Fruit fly (Drosophila melanogaster) whole organism, embryonic: Measurements from ENCODE around the gene Sld5.

ENCODE experiments used
- Antp ChIP-seq: fragments of 200-800 bp; sonication (Bioruptor generic); optimal IDR thresholded peaks from 3 replicates; lab custom pipeline; 2016; ENCODE audit warnings: missing biosample characterization, missing genetic modification characterization
- BEAF-32 ChIP-seq: fragments of 200-800 bp; sonication (Bioruptor generic); optimal IDR thresholded peaks from 3 replicates; lab custom pipeline; 2017; ENCODE audit warnings: missing biosample characterization, missing genetic modification characterization, mild to moderate bottlenecking, moderate library complexity, missing genetic modification reagents
- CG10959 ChIP-seq: fragments of 200-800 bp; sonication (Bioruptor generic); IDR thresholded peaks from 2 replicates; pipeline ENCODE4 v1.3.6; 2022; ENCODE audit warnings: missing biosample characterization, missing genetic modification characterization
- CG11696 ChIP-seq: fragments of 200-800 bp; sonication (Bioruptor generic); IDR thresholded peaks from 2 replicates; pipeline ENCODE4 v1.3.6; 2022; ENCODE audit warnings: missing biosample characterization, missing genetic modification characterization
- CG13287 ChIP-seq: fragments of 200-800 bp; sonication (Bioruptor generic); IDR thresholded peaks from 2 replicates; pipeline ENCODE4 v1.3.6; 2022; ENCODE audit warnings: missing biosample characterization, missing genetic modification characterization; ENCODE audit not compliant: partially characterized antibody
- CG16863 ChIP-seq: fragments of 200-800 bp; sonication (Bioruptor generic); optimal IDR thresholded peaks from 3 replicates; lab custom pipeline; 2016; ENCODE audit warnings: missing biosample characterization, missing genetic modification characterization
- CG18599 ChIP-seq: fragments of 200-800 bp; sonication (Bioruptor generic); optimal IDR thresholded peaks from 3 replicates; lab custom pipeline; 2017; ENCODE audit warnings: missing biosample characterization, missing genetic modification characterization, mild to moderate bottlenecking, moderate library complexity, missing genetic modification reagents
- CG18619 ChIP-seq: fragments of 200-800 bp; sonication (Bioruptor generic); optimal IDR thresholded peaks from 3 replicates; lab custom pipeline; 2017; ENCODE audit warnings: missing biosample characterization, mild to moderate bottlenecking, missing genetic modification characterization
- CG2120 ChIP-seq: fragments of 200-800 bp; sonication (Bioruptor generic); optimal IDR thresholded peaks from 3 replicates; lab custom pipeline; 2016; ENCODE audit warnings: missing biosample characterization, missing genetic modification characterization
- CG31365 ChIP-seq: fragments of 200-800 bp; sonication (Bioruptor generic); optimal IDR thresholded peaks from 2 replicates; lab custom pipeline; 2018; ENCODE audit warnings: missing biosample characterization, mild to moderate bottlenecking, missing genetic modification characterization
- CG3163 ChIP-seq: fragments of 200-800 bp; sonication (Bioruptor generic); optimal IDR thresholded peaks from 3 replicates; lab custom pipeline; 2016; ENCODE audit warnings: missing biosample characterization, missing genetic modification characterization
- CG4404 ChIP-seq: fragments of 200-800 bp; sonication (Bioruptor generic); IDR thresholded peaks from 2 replicates; pipeline ENCODE4 v1.3.6; 2022; ENCODE audit warnings: missing biosample characterization, missing genetic modification characterization
- CG4424 ChIP-seq: fragments of 200-800 bp; sonication (Bioruptor generic); optimal IDR thresholded peaks from 3 replicates; lab custom pipeline; 2016; ENCODE audit warnings: missing biosample characterization, missing genetic modification characterization
- CG6175 ChIP-seq: fragments of 200-800 bp; sonication (Bioruptor generic); IDR thresholded peaks from 3 replicates; pipeline ENCODE4 v1.3.6; 2022; ENCODE audit warnings: missing biosample characterization, missing genetic modification characterization
- Dbx ChIP-seq: fragments of 200-800 bp; sonication (Bioruptor generic); IDR thresholded peaks from 3 replicates; pipeline ENCODE4 v1.3.6; 2022; ENCODE audit warnings: missing biosample characterization, missing genetic modification characterization
- Doc2 ChIP-seq: fragments of 200-800 bp; sonication (Bioruptor generic); IDR thresholded peaks from 2 replicates; pipeline ENCODE4 v1.3.6; 2022; ENCODE audit warnings: missing biosample characterization, missing genetic modification characterization
- E2f1 ChIP-seq: fragments of 200-800 bp; sonication (Bioruptor generic); IDR thresholded peaks from 2 replicates; pipeline ENCODE4 v1.3.6; 2022; ENCODE audit warnings: missing biosample characterization, missing genetic modification characterization
- ERR ChIP-seq: fragments of 200-800 bp; sonication (Bioruptor generic); optimal IDR thresholded peaks from 2 replicates; lab custom pipeline; 2016; ENCODE audit warnings: missing biosample characterization, missing genetic modification characterization
- HLH3B ChIP-seq: fragments of 200-800 bp; sonication (Bioruptor generic); IDR thresholded peaks from 2 replicates; pipeline ENCODE4 v1.3.6; 2022; ENCODE audit warnings: missing biosample characterization, missing genetic modification characterization
- HLH4C ChIP-seq: fragments of 200-800 bp; sonication (Bioruptor generic); IDR thresholded peaks from 3 replicates; pipeline ENCODE4 v1.3.6; 2022; ENCODE audit warnings: missing biosample characterization, missing genetic modification characterization; ENCODE audit not compliant: partially characterized antibody
- Hey ChIP-seq: fragments of 200-800 bp; sonication (Bioruptor generic); optimal IDR thresholded peaks from 3 replicates; lab custom pipeline; 2018; ENCODE audit warnings: missing biosample characterization, mild to moderate bottlenecking, missing genetic modification characterization
- Hmr ChIP-seq: fragments of 200-800 bp; sonication (Bioruptor generic); optimal IDR thresholded peaks from 3 replicates; lab custom pipeline; 2017; ENCODE audit warnings: mild to moderate bottlenecking, missing biosample characterization, missing genetic modification reagents, missing genetic modification characterization
- Myb ChIP-seq: fragments of 200-800 bp; sonication (Bioruptor generic); optimal IDR thresholded peaks from 2 replicates; lab custom pipeline; 2016; ENCODE audit warnings: missing biosample characterization, missing genetic modification characterization
- Spps ChIP-seq: fragments of 200-800 bp; sonication (Bioruptor generic); optimal IDR thresholded peaks from 2 replicates; lab custom pipeline; 2018; ENCODE audit warnings: missing biosample characterization, mild to moderate bottlenecking, missing genetic modification characterization
- Sry-β ChIP-seq: fragments of 200-800 bp; sonication (Bioruptor generic); optimal IDR thresholded peaks from 2 replicates; lab custom pipeline; 2018; ENCODE audit warnings: missing biosample characterization, mild to moderate bottlenecking, missing genetic modification characterization, moderate library complexity
- YL-1 ChIP-seq: fragments of 200-800 bp; sonication (Bioruptor generic); optimal IDR thresholded peaks from 3 replicates; lab custom pipeline; 2017; ENCODE audit warnings: missing biosample characterization, mild to moderate bottlenecking, missing genetic modification characterization
- ab ChIP-seq: fragments of 200-800 bp; sonication (Bioruptor generic); optimal IDR thresholded peaks from 2 replicates; lab custom pipeline; 2016; ENCODE audit warnings: missing biosample characterization, missing genetic modification characterization
- ase ChIP-seq: fragments of 200-800 bp; sonication (Bioruptor generic); IDR thresholded peaks from 3 replicates; pipeline ENCODE4 v1.3.6; 2022; ENCODE audit warnings: missing biosample characterization, missing genetic modification characterization
- br ChIP-seq: fragments of >200 bp; optimal IDR thresholded peaks from 2 replicates; lab custom pipeline; 2017
- caup ChIP-seq: fragments of 200-800 bp; sonication (Bioruptor generic); optimal IDR thresholded peaks from 3 replicates; lab custom pipeline; 2017; ENCODE audit warnings: missing biosample characterization, mild to moderate bottlenecking, missing genetic modification characterization, moderate library complexity; ENCODE audit not compliant: severe bottlenecking
- crc ChIP-seq: fragments of 200-800 bp; sonication (Bioruptor generic); optimal IDR thresholded peaks from 2 replicates; lab custom pipeline; 2016; ENCODE audit warnings: missing biosample characterization, missing genetic modification characterization
- dm ChIP-seq: fragments of 200-800 bp; sonication (Bioruptor generic); optimal IDR thresholded peaks from 3 replicates; lab custom pipeline; 2016; ENCODE audit warnings: missing biosample characterization, missing genetic modification characterization
- ewg ChIP-seq: fragments of 200-800 bp; sonication (Bioruptor generic); optimal IDR thresholded peaks from 3 replicates; lab custom pipeline; 2017; ENCODE audit warnings: mild to moderate bottlenecking, missing biosample characterization, missing genetic modification reagents, missing genetic modification characterization
- fd102C ChIP-seq: fragments of 200-800 bp; sonication (Bioruptor generic); optimal IDR thresholded peaks from 2 replicates; lab custom pipeline; 2018; ENCODE audit warnings: missing biosample characterization, mild to moderate bottlenecking, missing genetic modification characterization, moderate library complexity
- jigr1 ChIP-seq: fragments of 200-800 bp; sonication (Bioruptor generic); IDR thresholded peaks from 3 replicates; pipeline ENCODE4 v1.3.6; 2022; ENCODE audit warnings: missing biosample characterization, missing genetic modification characterization
- lola ChIP-seq, 3 experiments: fragments of >200 bp in 2 of 3; fragments of 200-800 bp in 1 of 3; sonication (Bioruptor generic) in 1 of 3; optimal IDR thresholded peaks; 2 replicates each; lab custom pipeline; 2017 to 2019; ENCODE audit warnings: missing biosample characterization in 3 of 3, missing genetic modification characterization in 3 of 3, mild to moderate bottlenecking in 1 of 3, moderate library complexity in 1 of 3
- pb ChIP-seq: fragments of 200-800 bp; sonication (Bioruptor generic); optimal IDR thresholded peaks from 3 replicates; lab custom pipeline; 2016; ENCODE audit warnings: missing biosample characterization, missing genetic modification characterization
- peb ChIP-seq: fragments of 200-800 bp; sonication (Bioruptor generic); IDR thresholded peaks from 2 replicates; pipeline ENCODE4 v1.3.6; 2022; ENCODE audit warnings: missing biosample characterization, missing genetic modification characterization
- pho ChIP-seq: fragments of 200-800 bp; sonication (Bioruptor generic); optimal IDR thresholded peaks from 2 replicates; lab custom pipeline; 2016; ENCODE audit warnings: missing biosample characterization, missing genetic modification characterization
- prd ChIP-seq, 3 experiments: fragments of >200 bp in 2 of 3; fragments of 200-800 bp in 1 of 3; sonication (Bioruptor generic) in 1 of 3; optimal IDR thresholded peaks in 2 of 3; IDR thresholded peaks in 1 of 3; 2 replicates in 2 of 3; 3 replicates in 1 of 3; pipeline versions ENCODE4 v1.3.6 to Lab custom; 2017 to 2022; ENCODE audit warnings: missing biosample characterization in 1 of 3, missing genetic modification characterization in 1 of 3
- pzg ChIP-seq: fragments of 200-800 bp; sonication (Bioruptor generic); optimal IDR thresholded peaks from 3 replicates; lab custom pipeline; 2018; ENCODE audit warnings: missing biosample characterization, mild to moderate bottlenecking, missing genetic modification characterization, moderate library complexity
- ro ChIP-seq: fragments of 200-800 bp; sonication (Bioruptor generic); IDR thresholded peaks from 2 replicates; pipeline ENCODE4 v1.3.6; 2022; ENCODE audit warnings: missing biosample characterization, missing genetic modification characterization
- salm ChIP-seq: fragments of 200-800 bp; sonication (Bioruptor generic); optimal IDR thresholded peaks from 2 replicates; lab custom pipeline; 2018; ENCODE audit warnings: missing biosample characterization, mild to moderate bottlenecking, missing genetic modification characterization
- sc ChIP-seq, 3 experiments: fragments of >200 bp in 2 of 3; fragments of 200-800 bp in 1 of 3; sonication (Bioruptor generic) in 1 of 3; optimal IDR thresholded peaks; 2 replicates in 2 of 3; 3 replicates in 1 of 3; lab custom pipeline; 2017; ENCODE audit warnings: mild to moderate bottlenecking in 1 of 3, missing biosample characterization in 1 of 3, missing genetic modification characterization in 1 of 3, missing genetic modification reagents in 1 of 3
- scrt ChIP-seq: fragments of 200-800 bp; sonication (Bioruptor generic); optimal IDR thresholded peaks from 2 replicates; lab custom pipeline; 2018; ENCODE audit warnings: missing biosample characterization, mild to moderate bottlenecking, missing genetic modification characterization, moderate library complexity
- unpg ChIP-seq: fragments of 200-800 bp; sonication (Bioruptor generic); optimal IDR thresholded peaks from 3 replicates; lab custom pipeline; 2018; ENCODE audit warnings: missing biosample characterization, mild to moderate bottlenecking, missing genetic modification characterization, moderate library complexity
- wdn ChIP-seq: fragments of 200-800 bp; sonication (Bioruptor generic); IDR thresholded peaks from 2 replicates; pipeline ENCODE4 v1.3.6; 2022; ENCODE audit warnings: missing biosample characterization, missing genetic modification characterization
- zen2 ChIP-seq: fragments of 200-800 bp; sonication (Bioruptor generic); IDR thresholded peaks from 3 replicates; pipeline ENCODE4 v1.3.6; 2022; ENCODE audit warnings: missing biosample characterization, missing genetic modification characterization; ENCODE audit not compliant: partially characterized antibody

The Sld5 gene

dm6 chr3R:26008892-26009539 lies 47.3 kb downstream of the Sld5 start (continued):
- TF ChIP-seq pzg = no peak
- TF ChIP-seq unpg (GFP tag; lab: Kevin White, UChicago) = peak; percentile 91
- peak; percentile 86 for TF ChIP-seq Spps (tag; lab: Kevin White, UChicago)
- peak; percentile 26 for TF ChIP-seq CG31365 (tag; lab: Kevin White, UChicago)
- peak; percentile 63; the same call in 1 of the 3 replicates for TF ChIP-seq CG6175 (GFP tag; lab: Robert Waterston, UW)
- no peak for TF ChIP-seq HLH4C (GFP tag; lab: Robert Waterston, UW)
- TF ChIP-seq Myb (GFP tag; lab: Kevin White, UChicago) = peak; percentile 53
- TF ChIP-seq CG11696 (GFP tag; lab: Robert Waterston, UW) = peak; percentile 65
- TF ChIP-seq CG2120 (GFP tag; lab: Kevin White, UChicago) = peak; percentile 85
- peak; percentile 78 for TF ChIP-seq salm
- TF ChIP-seq dm = peak; percentile 74
- peak; percentile 56; the same call in 1 of the 2 replicates for TF ChIP-seq ro (GFP tag; lab: Robert Waterston, UW)
- TF ChIP-seq CG4404 (GFP tag; lab: Robert Waterston, UW) = peak; percentile 72; the same call in 1 of the 2 replicates
- TF ChIP-seq zen2 (GFP tag; lab: Robert Waterston, UW) = no peak
- TF ChIP-seq CG18599 (GFP tag; lab: Kevin White, UChicago) = peak; percentile 89
- TF ChIP-seq CG3163 (GFP tag; lab: Kevin White, UChicago) = peak; percentile 53
- TF ChIP-seq caup = peak; percentile 75
- no peak for TF ChIP-seq sc (optimal IDR thresholded peaks at IDR 0.05; lab: Kevin White, UChicago)
- peak; percentile 80 for TF ChIP-seq sc (GFP tag; optimal IDR thresholded peaks at IDR 0.05; lab: Kevin White, UChicago)
- no peak for TF ChIP-seq fd102C (GFP tag; lab: Kevin White, UChicago)
- TF ChIP-seq CG13287 (GFP tag; lab: Robert Waterston, UW) = no peak
- peak; percentile 63; the same call in 1 of the 3 replicates for TF ChIP-seq jigr1 (GFP tag; lab: Robert Waterston, UW)
- peak in 1 of 3 experiments; percentile 91 for TF ChIP-seq lola (GFP tag; optimal IDR thresholded peaks at IDR 0.05; lab: Kevin White, UChicago)
- peak; percentile 46 for TF ChIP-seq ab (GFP tag; lab: Kevin White, UChicago)
- no peak for TF ChIP-seq Hey (tag; lab: Kevin White, UChicago)
- no peak for TF ChIP-seq BEAF-32 (GFP tag; lab: Kevin White, UChicago)
- peak; percentile 88 for TF ChIP-seq CG16863 (GFP tag; lab: Kevin White, UChicago)
- TF ChIP-seq E2f1 = peak; percentile 83
- TF ChIP-seq Dbx (GFP tag; lab: Robert Waterston, UW) = peak; percentile 80; the same call in 2 of the 3 replicates
- TF ChIP-seq CG4424 (GFP tag; lab: Kevin White, UChicago) = peak; percentile 90
- TF ChIP-seq ERR = peak; percentile 63
- TF ChIP-seq Hmr (GFP tag; lab: Kevin White, UChicago) = peak; percentile 78
- peak; percentile 79; the same call in 2 of the 3 replicates for TF ChIP-seq ase (GFP tag; lab: Robert Waterston, UW)
- peak; percentile 84 for TF ChIP-seq scrt (GFP tag; lab: Kevin White, UChicago)
- TF ChIP-seq Sry-β (GFP tag; lab: Kevin White, UChicago) = peak; percentile 81
- TF ChIP-seq Doc2 (GFP tag; lab: Robert Waterston, UW) = 0 out of 2 replicates have a peak, but pooled peaks have one; percentile 29
- TF ChIP-seq crc = peak; percentile 82
- TF ChIP-seq Antp = peak; percentile 74
- peak; percentile 58 for TF ChIP-seq pb (GFP tag; lab: Kevin White, UChicago)
- peak; percentile 58 for TF ChIP-seq wdn
- TF ChIP-seq pho (GFP tag; lab: Kevin White, UChicago) = peak; percentile 84
- TF ChIP-seq br = no peak
- no peak for TF ChIP-seq YL-1 (GFP tag; lab: Kevin White, UChicago)
- TF ChIP-seq prd (optimal IDR thresholded peaks at IDR 0.05; lab: Kevin White, UChicago) = no peak
- peak; percentile 87 for TF ChIP-seq prd (GFP tag; IDR thresholded peaks at IDR 0.05; lab: Robert Waterston, UW)
- peak; percentile 83 for TF ChIP-seq CG18619 (GFP tag; lab: Kevin White, UChicago)
- TF ChIP-seq HLH3B (GFP tag; lab: Robert Waterston, UW) = peak; percentile 90
- peak; percentile 69 for TF ChIP-seq CG10959 (GFP tag; lab: Robert Waterston, UW)
- peak; percentile 80 for TF ChIP-seq ewg (GFP tag; lab: Kevin White, UChicago)
- peak; percentile 75 for TF ChIP-seq peb (GFP tag; lab: Robert Waterston, UW)
